Fruit fly (Drosophila melanogaster) S2 (cell line): ENCODE measurements around the gene RpL17.

Source experiments
- CG8478 ChIP-seq: fragments of >200 bp; optimal IDR thresholded peaks from 2 replicates; lab custom pipeline; 2018
- CTCF ChIP-seq, 2 experiments: fragments of >200 bp; optimal IDR thresholded peaks; 2 replicates each; lab custom pipeline; 2018

dm6 chrX:6730600-6731259 lies 13.3 kb downstream of the RpL17 start:
- TF ChIP-seq CTCF (optimal IDR thresholded peaks at IDR 0.05; lab: Kevin White, UChicago), result no peak
- TF ChIP-seq CG8478 (lab: Kevin White, UChicago), result no peak
